Worm (Caenorhabditis elegans): ENCODE results near the gene mpst-3.
"Not testable (repeated sequence)": the region's sequence is repeated elsewhere in the genome, so short reads cannot be mapped to it uniquely, and the experiment has no call there.

mpst-3 gene

ce11 chrV:14875371-14875770 is 20.1 kb upstream of the mpst-3 start, which contains the start of gene ZC412.5:
ZC412.5 (minus strand) TSS chrV:14875471.
- TF ChIP-seq W03F9.2 (tag; optimal IDR thresholded peaks at IDR 0.05) (no peak), dao-5 (tag; optimal IDR thresholded peaks at IDR 0.05) (no peak), him-1 (tag; optimal IDR thresholded peaks at IDR 0.05) (no peak)

DNA sequence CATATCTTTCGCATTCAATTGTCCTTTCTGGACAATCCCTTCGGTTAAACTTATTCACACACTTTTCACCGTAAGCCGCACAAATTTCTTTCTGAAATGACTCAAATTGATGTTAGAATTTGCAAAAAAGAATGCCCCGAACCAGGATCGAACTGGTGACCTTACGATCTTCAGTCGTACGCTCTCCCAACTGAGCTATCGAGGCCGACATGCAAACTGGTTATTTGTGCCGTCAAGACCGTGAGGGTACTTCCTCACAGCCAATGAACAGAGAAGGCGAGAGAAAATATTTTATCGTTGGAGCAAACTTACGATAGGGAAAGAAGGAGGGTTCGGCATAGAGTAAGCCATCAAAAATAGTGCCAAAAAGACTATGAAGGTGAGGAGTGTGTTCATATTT is 19.2 kb upstream of the mpst-3 start:
- no peak for TF ChIP-seq W03F9.2 (tag; optimal IDR thresholded peaks at IDR 0.05)
- TF ChIP-seq him-1 (tag; optimal IDR thresholded peaks at IDR 0.05): no peak
- TF ChIP-seq dao-5 (tag; optimal IDR thresholded peaks at IDR 0.05): no peak

- not testable (repeated sequence) for TF ChIP-seq him-1, W03F9.2, dao-5 (tag; optimal IDR thresholded peaks at IDR 0.05)
Measured at ce11 chrV:14876724-14877123, 18.7 kb upstream of the mpst-3 start, which contains the start of gene ZC412.10. ZC412.10 (minus strand) TSS chrV:14876824.

ce11 chrV:14877242-14877819 is 18.1 kb upstream of the mpst-3 start:
- no peak for TF ChIP-seq him-1 (tag; optimal IDR thresholded peaks at IDR 0.05)

DNA sequence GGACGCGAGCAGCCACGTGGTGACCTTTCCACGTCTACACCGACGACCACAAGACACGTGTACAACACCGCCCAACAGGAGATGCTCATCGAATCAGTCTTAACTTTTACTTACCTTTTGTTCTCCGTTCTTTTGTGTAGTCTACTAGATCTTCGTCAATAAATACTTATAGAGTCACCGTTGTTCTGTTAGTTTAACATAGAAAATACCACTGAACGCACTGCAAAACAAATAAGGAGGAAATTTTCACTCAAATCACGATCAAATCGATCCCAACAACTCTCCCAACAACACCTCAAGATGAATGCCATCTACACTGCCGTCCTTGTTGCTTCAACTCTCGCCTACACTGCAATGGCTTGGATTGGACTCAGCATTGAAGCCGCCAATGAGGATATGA is 4.7 kb upstream of the mpst-3 start, which contains the start of gene nspa-2:
Gene nspa-2, plus strand, starts transcription at position 301 of the 400 bp plus-strand sequence.
- TF ChIP-seq him-1, dao-5, W03F9.2 (tag; optimal IDR thresholded peaks at IDR 0.05): not testable (repeated sequence)

- no peak for TF ChIP-seq W03F9.2 (tag; optimal IDR thresholded peaks at IDR 0.05)
- no peak for TF ChIP-seq him-1 (tag; optimal IDR thresholded peaks at IDR 0.05)
- no peak for TF ChIP-seq dao-5 (tag; optimal IDR thresholded peaks at IDR 0.05)
Measured at ce11 chrV:14893355-14894050, 1.9 kb upstream of the mpst-3 start, which contains the start of the genes mpst-2 and H12D21.5. mpst-2 (minus strand) TSS chrV:14893455. H12D21.5 (plus strand) TSS chrV:14894000.

DNA sequence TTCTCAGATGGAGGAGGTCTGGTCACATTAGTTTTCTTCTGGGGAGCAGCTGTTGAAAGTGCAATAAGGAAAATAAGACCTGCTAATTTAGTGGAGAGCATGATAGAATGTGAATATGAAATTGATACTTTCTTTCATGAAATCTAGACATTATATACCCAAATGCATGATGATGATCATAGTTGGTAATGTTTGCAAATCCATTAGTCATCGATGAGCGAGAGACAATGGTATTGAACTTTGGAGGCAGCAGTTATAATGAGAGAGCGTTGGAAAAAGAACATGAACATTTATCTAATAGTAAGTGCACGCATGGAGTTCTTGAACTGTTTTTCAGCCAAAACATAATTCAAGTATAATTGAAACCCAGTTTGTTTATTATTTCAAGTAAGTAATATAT is 2.3 kb downstream of the mpst-3 start, which contains the start of gene H12D21.6:
Gene H12D21.6, minus strand, starts transcription at position 101 of the 400 bp plus-strand sequence.
- no peak for TF ChIP-seq dao-5 (tag; optimal IDR thresholded peaks at IDR 0.05)
- no peak for TF ChIP-seq W03F9.2 (tag; optimal IDR thresholded peaks at IDR 0.05)
- TF ChIP-seq him-1 (tag; optimal IDR thresholded peaks at IDR 0.05): no peak

DNA sequence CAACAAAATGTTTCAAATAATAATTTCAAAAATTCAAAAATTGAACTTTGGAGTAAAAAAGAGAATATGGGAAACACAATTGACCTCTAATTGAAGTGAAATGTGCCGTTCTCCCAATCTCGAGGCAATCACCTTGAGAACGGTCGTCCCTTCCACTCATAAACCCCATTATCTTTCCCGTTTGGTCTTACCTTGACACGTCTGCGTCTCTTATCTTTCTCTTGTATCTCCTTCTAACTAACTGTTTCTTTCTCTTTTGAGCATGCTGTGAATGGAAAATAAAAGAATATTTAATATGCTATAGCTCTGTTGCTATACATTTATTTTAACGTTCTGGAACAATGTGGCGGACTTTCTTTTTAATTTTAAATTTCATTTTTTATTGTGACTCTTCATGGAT is 4.1 kb downstream of the mpst-3 start, which contains the start of gene H12D21.10:
Gene H12D21.10, plus strand, starts transcription at position 260 of the 400 bp plus-strand sequence.
- TF ChIP-seq dao-5 (tag; optimal IDR thresholded peaks at IDR 0.05) (no peak), him-1 (tag; optimal IDR thresholded peaks at IDR 0.05) (no peak), W03F9.2 (tag; optimal IDR thresholded peaks at IDR 0.05) (no peak)

DNA sequence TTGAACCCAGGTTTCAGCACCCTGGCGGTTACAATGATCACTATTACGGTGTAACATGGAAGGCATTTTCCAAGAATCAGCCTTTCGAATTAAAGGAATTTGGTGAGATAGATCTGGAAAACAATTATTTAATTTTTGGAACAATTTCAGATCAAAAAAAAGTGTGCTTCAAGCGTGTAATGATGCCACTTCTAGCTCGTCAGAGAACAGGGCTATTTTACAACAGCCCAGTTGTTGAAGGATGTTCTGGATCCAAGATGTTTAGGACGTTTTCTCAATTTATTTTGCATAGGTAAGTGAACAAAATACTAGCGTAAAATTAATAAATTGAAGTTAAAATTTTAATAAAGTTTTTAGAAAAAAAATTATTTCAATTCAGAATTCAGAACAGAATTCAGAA is 5.5 kb downstream of the mpst-3 start:
- TF ChIP-seq him-1 (tag; optimal IDR thresholded peaks at IDR 0.05) (no peak), W03F9.2 (tag; optimal IDR thresholded peaks at IDR 0.05) (no peak), dao-5 (tag; optimal IDR thresholded peaks at IDR 0.05) (no peak)

ce11 chrV:14907445-14907844 is 12.0 kb downstream of the mpst-3 start:
- TF ChIP-seq W03F9.2 (tag; optimal IDR thresholded peaks at IDR 0.05): no peak
- no peak for TF ChIP-seq him-1 (tag; optimal IDR thresholded peaks at IDR 0.05)
- no peak for TF ChIP-seq dao-5 (tag; optimal IDR thresholded peaks at IDR 0.05)

DNA sequence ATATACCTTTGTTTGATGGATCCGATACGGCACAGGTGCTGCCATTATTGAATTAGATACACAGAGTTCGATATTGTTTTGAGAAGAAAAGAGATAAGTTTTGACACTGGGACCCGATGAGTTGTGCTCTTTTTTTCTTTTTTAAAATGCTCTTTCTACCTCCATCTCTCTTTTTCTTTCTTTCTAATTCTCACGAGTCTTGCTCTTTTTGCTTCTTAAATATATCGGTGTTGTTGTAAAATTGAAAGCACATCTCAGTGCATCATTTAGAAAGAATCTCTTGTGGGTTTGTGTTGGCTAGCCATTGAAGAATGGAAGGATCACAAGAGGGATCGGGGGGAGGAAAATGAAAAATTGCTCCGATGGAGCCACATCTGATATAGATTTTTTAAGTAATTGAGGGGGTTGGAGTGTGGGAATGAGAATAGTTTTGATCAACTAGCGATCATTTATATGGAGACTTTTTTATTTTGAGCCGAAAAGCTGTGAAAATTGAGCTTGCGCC is 13.9 kb downstream of the mpst-3 start, which contains the start of gene H12D21.9:
Gene H12D21.9, minus strand, starts transcription at position 148 of the 505 bp plus-strand sequence.
- TF ChIP-seq W03F9.2 (tag; optimal IDR thresholded peaks at IDR 0.05): no peak
- TF ChIP-seq dao-5 (tag; optimal IDR thresholded peaks at IDR 0.05): no peak
- no peak for TF ChIP-seq him-1 (tag; optimal IDR thresholded peaks at IDR 0.05)

ce11 chrV:14910758-14911157 is 15.3 kb downstream of the mpst-3 start:
- no peak for TF ChIP-seq W03F9.2 (tag; optimal IDR thresholded peaks at IDR 0.05)
- no peak for TF ChIP-seq him-1 (tag; optimal IDR thresholded peaks at IDR 0.05)
- TF ChIP-seq dao-5 (tag; optimal IDR thresholded peaks at IDR 0.05): no peak

DNA sequence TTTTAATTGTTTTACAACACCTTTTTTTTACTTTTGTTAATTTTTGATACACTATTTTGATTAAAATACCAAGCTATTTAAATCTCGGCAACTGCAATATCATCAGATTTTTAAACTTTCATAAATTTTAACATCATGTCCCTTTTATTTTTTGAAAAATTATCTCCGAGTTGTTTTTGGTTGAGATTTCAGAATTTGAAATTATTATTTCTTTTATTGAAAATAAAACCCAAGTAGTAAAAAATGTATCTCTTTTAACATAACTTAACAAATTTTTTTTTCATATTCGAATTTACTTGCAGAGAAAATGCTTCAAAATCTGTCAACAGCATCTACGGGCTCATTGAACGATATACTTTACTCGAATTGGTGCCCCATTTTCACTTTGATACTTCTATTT is 20.2 kb downstream of the mpst-3 start, which contains the start of gene H12D21.11:
Gene H12D21.11, plus strand, starts transcription at position 301 of the 400 bp plus-strand sequence.
- TF ChIP-seq him-1 (tag; optimal IDR thresholded peaks at IDR 0.05): no peak
- no peak for TF ChIP-seq W03F9.2 (tag; optimal IDR thresholded peaks at IDR 0.05)
- TF ChIP-seq dao-5 (tag; optimal IDR thresholded peaks at IDR 0.05): no peak

ce11 chrV:14921509-14921908 is 26.1 kb downstream of the mpst-3 start, which contains the start of gene zmp-4:
zmp-4 (minus strand) TSS chrV:14921609.
- TF ChIP-seq him-1 (tag; optimal IDR thresholded peaks at IDR 0.05) (no peak), dao-5 (tag; optimal IDR thresholded peaks at IDR 0.05) (no peak), W03F9.2 (tag; optimal IDR thresholded peaks at IDR 0.05) (no peak)
